Worm (Caenorhabditis elegans): Measurements from ENCODE around the gene math-19.

- TF ChIP-seq F52B5.7 (tag; optimal IDR thresholded peaks at IDR 0.05): no peak
- TF ChIP-seq unc-62 (GFP tag; optimal IDR thresholded peaks at IDR 0.05): no peak
- no peak for TF ChIP-seq nhr-90 (tag; optimal IDR thresholded peaks at IDR 0.05)
Observed at ce11 chrII:2031852-2032251, 33.2 kb downstream of the math-19 start, which contains the start of gene bath-5.

Measured in whole organism, young adult.